Worm (Caenorhabditis elegans) whole organism, L4 larva: ENCODE measurements around the gene M6.4.

ENCODE experiments used
- Y75B8A.6 ChIP-seq: fragments of 200-800 bp; sonication (Bioruptor generic); IDR thresholded peaks from 2 replicates; pipeline ENCODE4 v1.3.6; 2022; ENCODE audit warnings: missing genetic modification reagents, missing genetic modification characterization, missing compliant biosample characterization
- aha-1 ChIP-seq: fragments of 150-350 bp; peaks from one replicate; lab custom pipeline; 2014; ENCODE audit warnings: missing biosample characterization, missing genetic modification characterization
- daf-12 ChIP-seq: fragments of 150-350 bp; optimal IDR thresholded peaks from 2 replicates; lab custom pipeline; 2014; ENCODE audit warnings: missing biosample characterization, missing genetic modification reagents, missing genetic modification characterization
- dve-1 ChIP-seq: sonication (generic microtip); optimal IDR thresholded peaks from 2 replicates; lab custom pipeline; 2017; ENCODE audit warnings: antibody characterized with exemption, mild to moderate bottlenecking, missing genetic modification characterization, missing compliant biosample characterization; ENCODE audit not compliant: insufficient read depth
- hlh-11 ChIP-seq: fragments of 200-800 bp; sonication (Bioruptor generic); optimal IDR thresholded peaks from 2 replicates; lab custom pipeline; 2018; ENCODE audit warnings: mild to moderate bottlenecking, missing genetic modification characterization, missing compliant biosample characterization
- hmg-1.1 ChIP-seq: fragments of 200-800 bp; sonication (Bioruptor generic); IDR thresholded peaks from 2 replicates; pipeline ENCODE4 v1.3.6; 2022; ENCODE audit warnings: missing genetic modification reagents, missing genetic modification characterization, missing compliant biosample characterization
- mxl-2 ChIP-seq: fragments of 200-800 bp; sonication (Bioruptor generic); conservative IDR thresholded peaks from 2 replicates; pipeline ENCODE4 v1.3.6; 2022; ENCODE audit warnings: missing genetic modification reagents, missing genetic modification characterization, missing compliant biosample characterization
- nhr-10 ChIP-seq: fragments of 150-350 bp; optimal IDR thresholded peaks from 2 replicates; lab custom pipeline; 2014; ENCODE audit warnings: missing biosample characterization, missing genetic modification characterization
- nhr-111 ChIP-seq: fragments of 200-800 bp; sonication (Bioruptor generic); optimal IDR thresholded peaks from 2 replicates; lab custom pipeline; 2018; ENCODE audit warnings: mild to moderate bottlenecking, missing genetic modification characterization, missing compliant biosample characterization
- nhr-28 ChIP-seq: fragments of 150-350 bp; optimal IDR thresholded peaks from 2 replicates; lab custom pipeline; 2014; ENCODE audit warnings: missing biosample characterization, missing genetic modification characterization
- snpc-4 ChIP-seq: fragments of 150-350 bp; optimal IDR thresholded peaks from 2 replicates; lab custom pipeline; 2014; ENCODE audit warnings: missing biosample characterization, missing genetic modification characterization
- spr-3 ChIP-seq: fragments of 200-800 bp; sonication (Bioruptor generic); optimal IDR thresholded peaks from 2 replicates; lab custom pipeline; 2018; ENCODE audit warnings: mild to moderate bottlenecking, missing genetic modification characterization, missing compliant biosample characterization
- tra-1 ChIP-seq: fragments of 200-800 bp; sonication (Bioruptor generic); IDR thresholded peaks from 2 replicates; pipeline ENCODE4 v1.3.6; 2022; ENCODE audit warnings: missing genetic modification reagents, missing genetic modification characterization, missing compliant biosample characterization
- zip-11 ChIP-seq: fragments of 200-800 bp; sonication (Bioruptor generic); IDR thresholded peaks from 2 replicates; pipeline ENCODE4 v1.3.6; 2022; ENCODE audit warnings: missing genetic modification characterization, missing compliant biosample characterization
- zip-2 ChIP-seq: fragments of 150-350 bp; optimal IDR thresholded peaks from 2 replicates; lab custom pipeline; 2014; ENCODE audit warnings: missing biosample characterization, missing genetic modification characterization

The M6.4 gene

DNA sequence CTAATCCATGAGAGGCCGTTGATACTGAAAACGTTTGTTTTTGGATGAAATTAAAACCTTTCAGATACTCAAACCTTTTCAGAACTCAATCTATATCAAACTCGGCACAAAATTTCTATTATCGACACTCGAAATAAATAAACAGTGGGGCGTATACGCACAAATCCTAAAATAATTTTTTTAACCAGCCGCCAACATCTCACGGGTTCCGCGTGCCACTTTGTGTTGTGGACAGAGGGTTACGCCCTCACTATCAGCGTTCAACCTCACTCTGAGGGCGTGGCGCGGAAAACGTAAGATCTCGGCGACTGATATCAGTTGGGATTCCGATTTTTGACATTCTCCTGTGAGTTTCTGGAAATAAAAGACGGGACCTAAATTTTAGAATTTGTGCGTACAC is 52.4 kb downstream of the M6.4 start:
- no peak for TF ChIP-seq dve-1 (tag; lab: Kevin White, UChicago)
- no peak for TF ChIP-seq mxl-2 (GFP tag; lab: Robert Waterston, UW)
- TF ChIP-seq snpc-4 (tag; lab: Kevin White, UChicago): peak; percentile 35
- TF ChIP-seq nhr-28 (tag; lab: Kevin White, UChicago): no peak
- no peak for TF ChIP-seq zip-2 (tag; lab: Kevin White, UChicago)
- no peak for TF ChIP-seq zip-11
- TF ChIP-seq hmg-1.1 (GFP tag; lab: Robert Waterston, UW): no peak
- TF ChIP-seq tra-1 (GFP tag; lab: Robert Waterston, UW): no peak
- TF ChIP-seq hlh-11 (tag; lab: Kevin White, UChicago): no peak
- no peak for TF ChIP-seq nhr-10
- TF ChIP-seq nhr-111 (GFP tag; lab: Kevin White, UChicago): no peak
- no peak for TF ChIP-seq daf-12
- TF ChIP-seq spr-3 (GFP tag; lab: Kevin White, UChicago): no peak
- no peak for TF ChIP-seq Y75B8A.6 (GFP tag; lab: Robert Waterston, UW)
- TF ChIP-seq aha-1: peak; percentile 25
